Comparison of ENCODE assay signal across 3 worm cellular contexts in genomic region chrIII:2506463-2506862, ce11.
A peak's percentile ranks its signal among the peaks of the same experiment; 100 is the strongest.
TF ChIP-seq lines count a peak whose summit lies in the region.

No protein-coding gene starts in this region.

TF ChIP-seq in whole organism, L3 larva, 47 proteins besides CTCF, POLR2A, EP300 and RAD21:
- peak; percentile 62 for TF ChIP-seq nfya-1 (tag; optimal IDR thresholded peaks at IDR 0.05; lab: Kevin White, UChicago; ENCODE audit: insufficient read depth)
- no peak for TF ChIP-seq lin-39 (tag; optimal IDR thresholded peaks at IDR 0.05; lab: Kevin White, UChicago)
TF ChIP-seq in whole organism, L3 larva: peak in this region for 1.

TF ChIP-seq in whole organism, late embryonic, 69 proteins besides CTCF, POLR2A, EP300 and RAD21:
- TF ChIP-seq ets-4 (tag; optimal IDR thresholded peaks at IDR 0.05; lab: Kevin White, UChicago) (no peak), nfya-1 (tag; optimal IDR thresholded peaks at IDR 0.05; lab: Kevin White, UChicago) (peak; percentile 14)

TF ChIP-seq in whole organism, young adult, 124 proteins besides CTCF, POLR2A, EP300 and RAD21:
- no peak for TF ChIP-seq nfya-2 (GFP tag; IDR thresholded peaks at IDR 0.05; lab: Robert Waterston, UW)
- TF ChIP-seq dpff-1 (tag; optimal IDR thresholded peaks at IDR 0.05; lab: Kevin White, UChicago), result no peak
- no peak for TF ChIP-seq aptf-2 (GFP tag; conservative IDR thresholded peaks at IDR 0.05; lab: Robert Waterston, UW)
- no peak for TF ChIP-seq pha-4 (tag; optimal IDR thresholded peaks at IDR 0.05; lab: Kevin White, UChicago)
- TF ChIP-seq ztf-18 (tag; optimal IDR thresholded peaks at IDR 0.05; lab: Kevin White, UChicago), result no peak
- no peak for TF ChIP-seq mcd-1 (GFP tag; IDR thresholded peaks at IDR 0.05; lab: Robert Waterston, UW)
- 0 out of 2 replicates have a peak, but pooled peaks have one; percentile 39 for TF ChIP-seq F37B4.10 (GFP tag; IDR thresholded peaks at IDR 0.05; lab: Robert Waterston, UW)
- peak; percentile 71 for TF ChIP-seq nfyb-1 (GFP tag; IDR thresholded peaks at IDR 0.05; lab: Robert Waterston, UW)
- TF ChIP-seq ceh-27 (GFP tag; optimal IDR thresholded peaks at IDR 0.05; lab: Kevin White, UChicago), result no peak
- no peak for TF ChIP-seq hlh-12 (tag; optimal IDR thresholded peaks at IDR 0.05; lab: Kevin White, UChicago)
- TF ChIP-seq B0261.1 (tag; optimal IDR thresholded peaks at IDR 0.05; lab: Kevin White, UChicago), result no peak
- no peak for TF ChIP-seq nhr-179 (tag; optimal IDR thresholded peaks at IDR 0.05; lab: Kevin White, UChicago)
- no peak for TF ChIP-seq hmg-20 (GFP tag; IDR thresholded peaks at IDR 0.05; lab: Robert Waterston, UW)
- TF ChIP-seq F23B12.7 (tag; optimal IDR thresholded peaks at IDR 0.05; lab: Kevin White, UChicago; ENCODE audit: insufficient read depth), result no peak
- no peak for TF ChIP-seq K11D2.4 (GFP tag; IDR thresholded peaks at IDR 0.05; lab: Robert Waterston, UW)
- TF ChIP-seq madf-10 (tag; optimal IDR thresholded peaks at IDR 0.05; lab: Kevin White, UChicago), result no peak
